Fruit fly (Drosophila melanogaster) whole organism, prepupa: ENCODE data around the gene Yp1.

Experiments used
- CG16779 ChIP-seq: fragments of 200-800 bp; sonication (Bioruptor generic); optimal IDR thresholded peaks from 3 replicates; lab custom pipeline; 2017; ENCODE audit warnings: missing biosample characterization, mild to moderate bottlenecking, missing genetic modification characterization
- CG3919 ChIP-seq: fragments of 200-800 bp; sonication (Bioruptor generic); optimal IDR thresholded peaks from 3 replicates; lab custom pipeline; 2016; ENCODE audit warnings: missing biosample characterization, missing genetic modification characterization
- CG4318 ChIP-seq: fragments of 200-800 bp; sonication (Bioruptor generic); optimal IDR thresholded peaks from 3 replicates; lab custom pipeline; 2017; ENCODE audit warnings: missing biosample characterization, mild to moderate bottlenecking, missing genetic modification characterization
- CG8632 ChIP-seq: fragments of 200-800 bp; sonication (Bioruptor generic); optimal IDR thresholded peaks from 3 replicates; lab custom pipeline; 2016; ENCODE audit warnings: missing biosample characterization, missing genetic modification characterization
- CG9139 ChIP-seq: fragments of 200-800 bp; sonication (Bioruptor generic); optimal IDR thresholded peaks from 3 replicates; lab custom pipeline; 2017; ENCODE audit warnings: missing biosample characterization, mild to moderate bottlenecking, missing genetic modification characterization
- Ets96B ChIP-seq: fragments of 200-800 bp; optimal IDR thresholded peaks from 2 replicates; lab custom pipeline; 2019; ENCODE audit warnings: missing biosample characterization, mild to moderate bottlenecking, missing genetic modification characterization, moderate library complexity
- Gug ChIP-seq: fragments of 200-800 bp; sonication (Bioruptor generic); IDR thresholded peaks from 2 replicates; pipeline ENCODE4 v1.3.6; 2022; ENCODE audit warnings: missing biosample characterization, missing genetic modification characterization
- Hr38 ChIP-seq: sonication (Bioruptor generic); optimal IDR thresholded peaks from 2 replicates; lab custom pipeline; 2016; ENCODE audit warnings: missing biosample characterization, missing genetic modification characterization
- Sox102F ChIP-seq: fragments of 200-800 bp; sonication (Bioruptor generic); optimal IDR thresholded peaks from 2 replicates; lab custom pipeline; 2016; ENCODE audit warnings: missing biosample characterization, mild to moderate bottlenecking, missing genetic modification characterization
- esn ChIP-seq: fragments of 200-800 bp; sonication (Bioruptor generic); optimal IDR thresholded peaks from 2 replicates; lab custom pipeline; 2016; ENCODE audit warnings: missing biosample characterization, mild to moderate bottlenecking, missing genetic modification characterization, moderate library complexity
- fd59A ChIP-seq: fragments of 200-800 bp; sonication (Bioruptor generic); optimal IDR thresholded peaks from 2 replicates; lab custom pipeline; 2017; ENCODE audit warnings: missing biosample characterization, mild to moderate bottlenecking, missing genetic modification characterization, missing genetic modification reagents
- salr ChIP-seq, 2 experiments: fragments of 200-800 bp; sonication (Bioruptor generic); optimal IDR thresholded peaks; 3 replicates each; lab custom pipeline; 2016 to 2018; ENCODE audit warnings: missing biosample characterization in 2 of 2, missing genetic modification characterization in 2 of 2, mild to moderate bottlenecking in 1 of 2
- ss ChIP-seq, 2 experiments: fragments of 200-800 bp; sonication (Bioruptor generic); optimal IDR thresholded peaks; 2 replicates in 1 of 2; 3 replicates in 1 of 2; lab custom pipeline; 2017 to 2018; ENCODE audit warnings: mild to moderate bottlenecking in 2 of 2, missing biosample characterization in 2 of 2, missing genetic modification characterization in 2 of 2, moderate library complexity in 1 of 2

- no peak for TF ChIP-seq CG8632 (GFP tag; lab: Kevin White, UChicago)
- no peak for TF ChIP-seq fd59A
- no peak for TF ChIP-seq Ets96B
- TF ChIP-seq salr (GFP tag; optimal IDR thresholded peaks at IDR 0.05; lab: Kevin White, UChicago): no peak
- TF ChIP-seq CG4318 (GFP tag; lab: Kevin White, UChicago): no peak
- TF ChIP-seq CG9139 (GFP tag; lab: Kevin White, UChicago): no peak
- no peak for TF ChIP-seq CG3919 (GFP tag; lab: Kevin White, UChicago)
- TF ChIP-seq Sox102F (GFP tag; lab: Kevin White, UChicago): no peak
- TF ChIP-seq CG16779 (tag; lab: Kevin White, UChicago): no peak
- TF ChIP-seq Gug (GFP tag; lab: Robert Waterston, UW): no peak
- TF ChIP-seq Hr38 (GFP tag; lab: Kevin White, UChicago): no peak
- TF ChIP-seq esn: no peak
- TF ChIP-seq ss (GFP tag; optimal IDR thresholded peaks at IDR 0.05; lab: Kevin White, UChicago): no peak
Measured at dm6 chrX:10043873-10044272, 9.7 kb upstream of the Yp1 start.
